Fruit fly (Drosophila melanogaster) whole organism, embryonic: ENCODE results near the gene PIG-C.
A peak's percentile ranks its signal among the peaks of the same experiment; 100 is the strongest.

Experiments
- BEAF-32 ChIP-seq: fragments of 200-800 bp; sonication (Bioruptor generic); optimal IDR thresholded peaks from 3 replicates; lab custom pipeline; 2017; ENCODE audit warnings: missing biosample characterization, missing genetic modification characterization, mild to moderate bottlenecking, moderate library complexity, missing genetic modification reagents
- CG10654 ChIP-seq: fragments of 200-800 bp; sonication (Bioruptor generic); optimal IDR thresholded peaks from 2 replicates; lab custom pipeline; 2016; ENCODE audit warnings: missing biosample characterization, missing genetic modification characterization
- CG1529 ChIP-seq: fragments of 200-800 bp; sonication (Bioruptor generic); optimal IDR thresholded peaks from 3 replicates; lab custom pipeline; 2018; ENCODE audit warnings: missing biosample characterization, missing genetic modification characterization
- CG30020 ChIP-seq: fragments of 200-800 bp; optimal IDR thresholded peaks from 2 replicates; lab custom pipeline; 2019; ENCODE audit warnings: missing biosample characterization, mild to moderate bottlenecking, missing genetic modification characterization, moderate library complexity
- CG3065 ChIP-seq: fragments of 200-800 bp; sonication (Bioruptor generic); optimal IDR thresholded peaks from 2 replicates; lab custom pipeline; 2016; ENCODE audit warnings: missing biosample characterization, missing genetic modification characterization
- CG5953 ChIP-seq: fragments of 200-800 bp; sonication (Bioruptor generic); IDR thresholded peaks from 2 replicates; pipeline ENCODE4 v1.3.6; 2022; ENCODE audit warnings: missing biosample characterization, missing genetic modification characterization
- CG6654 ChIP-seq: fragments of 200-800 bp; sonication (Bioruptor generic); optimal IDR thresholded peaks from 2 replicates; lab custom pipeline; 2017; ENCODE audit warnings: missing biosample characterization, mild to moderate bottlenecking, missing genetic modification characterization
- CG7963 ChIP-seq: fragments of 200-800 bp; sonication (Bioruptor generic); IDR thresholded peaks from 3 replicates; pipeline ENCODE4 v1.3.6; 2022; ENCODE audit warnings: missing biosample characterization, missing genetic modification characterization; ENCODE audit not compliant: partially characterized antibody
- CG8290 ChIP-seq, 3 experiments: fragments of 200-800 bp; sonication (Bioruptor generic); optimal IDR thresholded peaks; 2 replicates each; lab custom pipeline; 2016 to 2019; ENCODE audit warnings: missing biosample characterization in 3 of 3, missing genetic modification characterization in 3 of 3, mild to moderate bottlenecking in 2 of 3, moderate library complexity in 1 of 3
- CG8478 ChIP-seq: fragments of >200 bp; optimal IDR thresholded peaks from 2 replicates; lab custom pipeline; 2018
- CrebB ChIP-seq: fragments of 200-800 bp; sonication (Bioruptor generic); optimal IDR thresholded peaks from 3 replicates; lab custom pipeline; 2018; ENCODE audit warnings: missing biosample characterization, mild to moderate bottlenecking, missing genetic modification characterization
- Dbx ChIP-seq: fragments of 200-800 bp; sonication (Bioruptor generic); IDR thresholded peaks from 3 replicates; pipeline ENCODE4 v1.3.6; 2022; ENCODE audit warnings: missing biosample characterization, missing genetic modification characterization
- Doc3 ChIP-seq: fragments of 200-800 bp; sonication (Bioruptor generic); IDR thresholded peaks from 3 replicates; pipeline ENCODE4 v1.3.6; 2022; ENCODE audit warnings: missing biosample characterization, missing genetic modification characterization; ENCODE audit not compliant: partially characterized antibody
- Drgx ChIP-seq: fragments of 200-800 bp; sonication (Bioruptor generic); IDR thresholded peaks from 2 replicates; pipeline ENCODE4 v1.3.6; 2022; ENCODE audit warnings: missing biosample characterization, missing genetic modification characterization
- HLH4C ChIP-seq: fragments of 200-800 bp; sonication (Bioruptor generic); IDR thresholded peaks from 3 replicates; pipeline ENCODE4 v1.3.6; 2022; ENCODE audit warnings: missing biosample characterization, missing genetic modification characterization; ENCODE audit not compliant: partially characterized antibody
- Hr78 ChIP-seq, 2 experiments: fragments of 200-800 bp in 1 of 2; fragments of >200 bp in 1 of 2; sonication (Bioruptor generic) in 1 of 2; optimal IDR thresholded peaks; 2 replicates each; lab custom pipeline; 2017 to 2019; ENCODE audit warnings: missing biosample characterization in 2 of 2, missing genetic modification characterization in 2 of 2, mild to moderate bottlenecking in 1 of 2, moderate library complexity in 1 of 2
- Jarid2 ChIP-seq: fragments of 200-800 bp; sonication (Bioruptor generic); optimal IDR thresholded peaks from 3 replicates; lab custom pipeline; 2017; ENCODE audit warnings: mild to moderate bottlenecking, missing biosample characterization, missing genetic modification reagents, missing genetic modification characterization
- MBD-R2 ChIP-seq: fragments of 200-800 bp; sonication (Bioruptor generic); IDR thresholded peaks from 2 replicates; pipeline ENCODE4 v1.3.6; 2022; ENCODE audit warnings: missing biosample characterization, missing genetic modification characterization
- Med ChIP-seq: fragments of 200-800 bp; sonication (Bioruptor generic); peaks from one replicate; lab custom pipeline; 2016; ENCODE audit warnings: missing biosample characterization, missing genetic modification characterization, mild to moderate bottlenecking, inconsistent platforms, moderate library complexity
- Nf-YA ChIP-seq: fragments of 200-800 bp; sonication (Bioruptor generic); IDR thresholded peaks from 2 replicates; pipeline ENCODE4 v1.3.6; 2022; ENCODE audit warnings: missing biosample characterization, missing genetic modification characterization
- Sox102F ChIP-seq: fragments of 200-800 bp; sonication (Bioruptor generic); optimal IDR thresholded peaks from 2 replicates; lab custom pipeline; 2018; ENCODE audit warnings: missing biosample characterization, mild to moderate bottlenecking, missing genetic modification characterization, moderate library complexity
- YL-1 ChIP-seq: fragments of 200-800 bp; sonication (Bioruptor generic); optimal IDR thresholded peaks from 3 replicates; lab custom pipeline; 2017; ENCODE audit warnings: missing biosample characterization, mild to moderate bottlenecking, missing genetic modification characterization
- abd-A ChIP-seq: fragments of 200-800 bp; sonication (Bioruptor generic); optimal IDR thresholded peaks from 3 replicates; lab custom pipeline; 2019; ENCODE audit warnings: missing biosample characterization, mild to moderate bottlenecking, missing genetic modification characterization, moderate library complexity
- ato ChIP-seq: fragments of 200-800 bp; sonication (Bioruptor generic); IDR thresholded peaks from 2 replicates; pipeline ENCODE4 v1.3.6; 2022; ENCODE audit warnings: missing biosample characterization, missing genetic modification characterization; ENCODE audit not compliant: partially characterized antibody
- bowl ChIP-seq: fragments of 200-800 bp; sonication (Bioruptor generic); IDR thresholded peaks from 2 replicates; pipeline ENCODE4 v1.3.6; 2022; ENCODE audit warnings: missing biosample characterization, missing genetic modification characterization
- chm ChIP-seq: fragments of 200-800 bp; sonication (Bioruptor generic); IDR thresholded peaks from 2 replicates; pipeline ENCODE4 v1.3.6; 2022; ENCODE audit warnings: missing biosample characterization, missing genetic modification characterization
- crc ChIP-seq: fragments of 200-800 bp; sonication (Bioruptor generic); optimal IDR thresholded peaks from 2 replicates; lab custom pipeline; 2016; ENCODE audit warnings: missing biosample characterization, missing genetic modification characterization
- dimm ChIP-seq: fragments of 200-800 bp; sonication (Bioruptor generic); IDR thresholded peaks from 2 replicates; pipeline ENCODE4 v1.3.6; 2022; ENCODE audit warnings: missing biosample characterization, missing genetic modification characterization
- dm ChIP-seq: fragments of 200-800 bp; sonication (Bioruptor generic); optimal IDR thresholded peaks from 3 replicates; lab custom pipeline; 2016; ENCODE audit warnings: missing biosample characterization, missing genetic modification characterization
- emc ChIP-seq: fragments of 200-800 bp; sonication (Bioruptor generic); optimal IDR thresholded peaks from 2 replicates; lab custom pipeline; 2016; ENCODE audit warnings: missing biosample characterization, missing genetic modification characterization
- grau ChIP-seq: fragments of 200-800 bp; optimal IDR thresholded peaks from 3 replicates; lab custom pipeline; 2019; ENCODE audit warnings: missing biosample characterization, mild to moderate bottlenecking, missing genetic modification characterization, moderate library complexity
- gt ChIP-seq: fragments of 200-800 bp; sonication (Bioruptor generic); IDR thresholded peaks from 2 replicates; pipeline ENCODE4 v1.3.6; 2022; ENCODE audit warnings: missing biosample characterization, missing genetic modification characterization
- ind ChIP-seq: fragments of 200-800 bp; sonication (Bioruptor generic); optimal IDR thresholded peaks from 3 replicates; lab custom pipeline; 2016; ENCODE audit warnings: missing biosample characterization, missing genetic modification characterization
- jigr1 ChIP-seq: fragments of 200-800 bp; sonication (Bioruptor generic); IDR thresholded peaks from 3 replicates; pipeline ENCODE4 v1.3.6; 2022; ENCODE audit warnings: missing biosample characterization, missing genetic modification characterization
- klu ChIP-seq: fragments of 200-800 bp; sonication (Bioruptor generic); IDR thresholded peaks from 2 replicates; pipeline ENCODE4 v1.3.6; 2022; ENCODE audit warnings: missing biosample characterization, missing genetic modification characterization
- nerfin-2 ChIP-seq: fragments of 200-800 bp; sonication (Bioruptor generic); IDR thresholded peaks from 2 replicates; pipeline ENCODE4 v1.3.6; 2022; ENCODE audit warnings: missing biosample characterization, missing genetic modification characterization; ENCODE audit not compliant: partially characterized antibody
- nom ChIP-seq: fragments of 200-800 bp; sonication (Bioruptor generic); optimal IDR thresholded peaks from 2 replicates; lab custom pipeline; 2017; ENCODE audit warnings: missing biosample characterization, missing genetic modification characterization, mild to moderate bottlenecking, moderate library complexity, missing genetic modification reagents
- pan ChIP-seq, 4 experiments: fragments of >200 bp in 3 of 4; fragments of 200-800 bp in 1 of 4; sonication (Bioruptor generic) in 1 of 4; optimal IDR thresholded peaks in 3 of 4; IDR thresholded peaks in 1 of 4; 2 replicates each; pipeline versions ENCODE4 v1.3.6 to Lab custom; 2017 to 2022; ENCODE audit warnings: missing biosample characterization in 2 of 4, missing genetic modification characterization in 2 of 4, mixed read lengths in 1 of 4
- pho ChIP-seq: fragments of 200-800 bp; sonication (Bioruptor generic); optimal IDR thresholded peaks from 2 replicates; lab custom pipeline; 2016; ENCODE audit warnings: missing biosample characterization, missing genetic modification characterization
- pita ChIP-seq: fragments of 200-800 bp; sonication (Bioruptor generic); optimal IDR thresholded peaks from 2 replicates; lab custom pipeline; 2017; ENCODE audit warnings: missing biosample characterization, mild to moderate bottlenecking, missing genetic modification characterization
- pros ChIP-seq: fragments of 200-800 bp; sonication (Bioruptor generic); optimal IDR thresholded peaks from 3 replicates; lab custom pipeline; 2019; ENCODE audit warnings: missing biosample characterization, mild to moderate bottlenecking, missing genetic modification characterization, moderate library complexity
- sens ChIP-seq: fragments of 200-800 bp; sonication (Bioruptor generic); peaks from one replicate; lab custom pipeline; 2016; ENCODE audit warnings: missing biosample characterization, missing genetic modification characterization
- stwl ChIP-seq: fragments of 200-800 bp; sonication (Bioruptor generic); optimal IDR thresholded peaks from 3 replicates; lab custom pipeline; 2018; ENCODE audit warnings: missing biosample characterization, mild to moderate bottlenecking, missing genetic modification characterization, moderate library complexity
- tna ChIP-seq: fragments of 200-800 bp; sonication (Bioruptor generic); IDR thresholded peaks from 2 replicates; pipeline ENCODE4 v1.3.6; 2022; ENCODE audit warnings: missing biosample characterization, missing genetic modification characterization; ENCODE audit not compliant: partially characterized antibody
- unc-4 ChIP-seq: fragments of 200-800 bp; sonication (Bioruptor generic); IDR thresholded peaks from 2 replicates; pipeline ENCODE4 v1.3.6; 2022; ENCODE audit warnings: missing biosample characterization, missing genetic modification characterization; ENCODE audit not compliant: partially characterized antibody
- vvl ChIP-seq: fragments of 200-800 bp; sonication (Bioruptor generic); IDR thresholded peaks from 2 replicates; pipeline ENCODE4 v1.3.6; 2022; ENCODE audit warnings: missing biosample characterization, missing genetic modification characterization

PIG-C gene

dm6 chr3L:3303534-3304459 lies 15.2 kb downstream of the PIG-C start, which contains the start of gene ZnT63C (continued):
- TF ChIP-seq CG30020 (tag; lab: Kevin White, UChicago) (peak; percentile 18), BEAF-32 (GFP tag; lab: Kevin White, UChicago) (peak; percentile 70), YL-1 (peak; percentile 72), Jarid2 (GFP tag; lab: Kevin White, UChicago) (peak; percentile 81), CG8290 (GFP tag; optimal IDR thresholded peaks at IDR 0.05; lab: Kevin White, UChicago) (no peak), CG8290 (tag; optimal IDR thresholded peaks at IDR 0.05; lab: Kevin White, UChicago) (peak in 1 of 2 experiments; percentile 30), HLH4C (GFP tag; lab: Robert Waterston, UW) (peak; percentile 97), MBD-R2 (GFP tag; lab: Robert Waterston, UW) (peak; percentile 32; the same call in 1 of the 2 replicates), Med (peak; percentile 79), Dbx (peak; percentile 38; the same call in 1 of the 3 replicates), CG5953 (0 out of 2 replicates have a peak, but pooled peaks have one; percentile 23), CG1529 (GFP tag; lab: Kevin White, UChicago) (no peak), chm (peak; percentile 72), sens (GFP tag; lab: Kevin White, UChicago) (peak; percentile 69), vvl (GFP tag; lab: Robert Waterston, UW) (peak; percentile 57), Hr78 (GFP tag; optimal IDR thresholded peaks at IDR 0.05; lab: Kevin White, UChicago) (no peak), Doc3 (GFP tag; lab: Robert Waterston, UW) (peak; percentile 73), CrebB (peak; percentile 6), CG6654 (GFP tag; lab: Kevin White, UChicago) (no peak), Nf-YA (GFP tag; lab: Robert Waterston, UW) (peak; percentile 20; the same call in 1 of the 2 replicates), unc-4 (peak; percentile 78), ind (GFP tag; lab: Kevin White, UChicago) (no peak), emc (GFP tag; lab: Kevin White, UChicago) (no peak), pita (GFP tag; lab: Kevin White, UChicago) (no peak), CG8478 (peak; percentile 20), CG10654 (GFP tag; lab: Kevin White, UChicago) (no peak), klu (GFP tag; lab: Robert Waterston, UW) (no peak; the same call in 1 of the 2 replicates), CG7963 (peak; percentile 89), nerfin-2 (GFP tag; lab: Robert Waterston, UW) (peak; percentile 87), Sox102F (GFP tag; lab: Kevin White, UChicago) (no peak), tna (GFP tag; lab: Robert Waterston, UW) (peak; percentile 93), pros (peak; percentile 1), gt (no peak), nom (GFP tag; lab: Kevin White, UChicago) (peak; percentile 79), dimm (no peak), grau (peak; percentile 75), ato (GFP tag; lab: Robert Waterston, UW) (peak; percentile 93), pan (optimal IDR thresholded peaks at IDR 0.05; lab: Kevin White, UChicago) (no peak), pan (GFP tag; optimal IDR thresholded peaks at IDR 0.05 in 1 of 2, IDR thresholded peaks at IDR 0.05 in 1 of 2) (peak in 1 of 2 experiments; percentile 10), crc (GFP tag; lab: Kevin White, UChicago) (no peak), Drgx (GFP tag; lab: Robert Waterston, UW) (peak; percentile 23; the same call in 1 of the 2 replicates), stwl (tag; lab: Kevin White, UChicago) (peak; percentile 76), pho (GFP tag; lab: Kevin White, UChicago) (no peak), jigr1 (GFP tag; lab: Robert Waterston, UW) (no peak), CG3065 (GFP tag; lab: Kevin White, UChicago) (no peak), abd-A (tag; lab: Kevin White, UChicago) (no peak), bowl (GFP tag; lab: Robert Waterston, UW) (0 out of 2 replicates have a peak, but pooled peaks have one; percentile 35), dm (GFP tag; lab: Kevin White, UChicago) (peak; percentile 21)
